Worm (Caenorhabditis elegans): ENCODE results near the gene T14B4.3.
A peak's percentile ranks its signal among the peaks of the same experiment; 100 is the strongest.

T14B4.3 gene

DNA sequence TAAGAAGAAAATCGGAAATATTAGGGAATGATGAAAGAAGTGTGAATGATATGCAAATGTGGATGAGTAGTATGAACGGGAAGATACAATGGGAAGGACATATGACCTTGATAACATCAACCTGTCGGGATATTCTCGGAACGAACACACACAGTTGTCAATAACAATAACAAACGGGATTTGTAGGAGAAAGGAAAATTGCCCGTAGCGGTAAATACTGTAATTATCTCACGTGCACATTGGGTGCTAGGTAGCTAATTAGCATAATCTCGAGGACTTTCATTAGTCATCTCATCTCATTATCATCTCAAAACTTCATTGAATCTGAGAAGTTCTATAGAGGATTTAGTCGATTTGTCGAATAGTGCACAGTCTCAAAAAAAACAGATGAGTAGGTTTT lies 21.7 kb upstream of the T14B4.3 start:
- TF ChIP-seq F10E7.11 (tag; optimal IDR thresholded peaks at IDR 0.05) (no peak), lag-1 (GFP tag; IDR thresholded peaks at IDR 0.05) (no peak), ztf-3 (GFP tag; optimal IDR thresholded peaks at IDR 0.05) (no peak), ztf-25 (GFP tag; IDR thresholded peaks at IDR 0.05) (no peak), mel-28 (tag; optimal IDR thresholded peaks at IDR 0.05; ENCODE audit: borderline replicate concordance) (no peak), rpc-1 (optimal IDR thresholded peaks at IDR 0.05) (no peak), rpc-1 (tag; optimal IDR thresholded peaks at IDR 0.05) (no peak), tbp1 (GFP tag; optimal IDR thresholded peaks at IDR 0.05) (no peak), rec-8 (tag; optimal IDR thresholded peaks at IDR 0.05) (no peak), cebp-2 (GFP tag; IDR thresholded peaks at IDR 0.05) (no peak), repo-1 (tag; optimal IDR thresholded peaks at IDR 0.05) (no peak), let-526 (GFP tag; IDR thresholded peaks at IDR 0.05) (no peak), hrde-1 (tag; optimal IDR thresholded peaks at IDR 0.05; ENCODE audit: borderline replicate concordance) (no peak), dox-1 (GFP tag; IDR thresholded peaks at IDR 0.05) (no peak), Y67H2A.10 (GFP tag; conservative IDR thresholded peaks at IDR 0.05) (no peak)

DNA sequence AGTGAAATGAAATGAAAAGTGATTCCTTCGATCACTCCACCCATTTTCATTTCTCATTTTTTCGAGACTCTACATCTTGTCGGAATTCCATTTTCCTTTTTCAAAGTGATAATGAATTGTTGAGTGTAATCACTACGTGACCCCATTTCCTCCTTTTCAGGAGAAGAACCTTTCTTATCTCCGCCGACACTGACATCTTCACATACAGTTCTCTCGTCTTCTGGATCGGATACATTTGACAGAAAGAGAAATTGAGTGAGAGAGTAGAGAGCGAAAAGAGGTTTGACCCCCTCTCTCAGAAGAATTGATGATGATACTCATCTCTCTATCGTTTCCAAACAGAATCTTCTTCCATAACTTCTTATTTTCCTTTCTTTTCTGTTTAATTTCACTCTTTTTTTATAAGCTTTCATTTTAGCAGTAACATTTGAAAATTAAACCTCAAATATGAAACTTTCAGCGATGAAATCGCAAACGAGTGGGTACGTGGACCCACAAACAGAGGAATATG lies 20.9 kb upstream of the T14B4.3 start, which contains the start of gene dpy-2:
TSS of gene dpy-2 (plus strand) at position 461 of the 511 bp plus-strand sequence.
- no peak for TF ChIP-seq Y95B8A.8 (GFP tag; IDR thresholded peaks at IDR 0.05)
- TF ChIP-seq zim-3 (tag; optimal IDR thresholded peaks at IDR 0.05) = no peak
- no peak for TF ChIP-seq K11D2.4 (GFP tag; IDR thresholded peaks at IDR 0.05)
- TF ChIP-seq tlf-1 (GFP tag; optimal IDR thresholded peaks at IDR 0.05) = no peak
- TF ChIP-seq F49E8.2 (tag; optimal IDR thresholded peaks at IDR 0.05; ENCODE audit: insufficient read depth) = no peak
- no peak for TF ChIP-seq lsy-27 (tag; optimal IDR thresholded peaks at IDR 0.05; ENCODE audit: borderline replicate concordance, insufficient read depth)
- no peak for TF ChIP-seq pha-4 (tag; optimal IDR thresholded peaks at IDR 0.05)
- no peak for TF ChIP-seq F55B11.4 (tag; optimal IDR thresholded peaks at IDR 0.05; ENCODE audit: borderline replicate concordance, insufficient read depth)
- no peak for TF ChIP-seq mxl-1 (tag; optimal IDR thresholded peaks at IDR 0.05)
- TF ChIP-seq hlh-12 (tag; optimal IDR thresholded peaks at IDR 0.05) = no peak

DNA sequence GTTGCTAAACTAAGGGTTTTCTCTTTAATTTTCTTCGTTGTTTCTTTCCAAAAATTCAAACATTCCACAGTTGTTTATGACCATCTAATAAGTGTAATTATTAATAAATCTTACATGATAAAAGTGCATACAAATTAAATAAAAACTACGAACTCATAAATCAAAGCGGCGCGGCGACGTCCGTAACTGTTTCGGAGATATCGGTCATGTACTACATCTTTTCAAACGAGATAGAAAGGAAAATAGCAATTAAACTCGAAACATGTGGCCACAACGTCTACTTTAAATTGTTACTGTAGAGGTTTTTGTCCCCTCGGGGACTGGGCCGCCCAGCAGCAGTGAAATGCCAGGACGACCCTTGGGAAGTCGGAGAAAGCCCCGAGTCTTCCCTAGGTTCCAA lies 18.9 kb upstream of the T14B4.3 start:
- TF ChIP-seq ceh-100 (GFP tag; IDR thresholded peaks at IDR 0.05) (no peak), zfh-2 (GFP tag; conservative IDR thresholded peaks at IDR 0.05) (no peak), rec-8 (tag; optimal IDR thresholded peaks at IDR 0.05) (no peak), aptf-2 (GFP tag; conservative IDR thresholded peaks at IDR 0.05) (no peak), nfya-2 (GFP tag; IDR thresholded peaks at IDR 0.05) (no peak), Y67H2A.10 (GFP tag; conservative IDR thresholded peaks at IDR 0.05) (no peak), B0261.1 (tag; optimal IDR thresholded peaks at IDR 0.05) (no peak), F49E8.2 (tag; optimal IDR thresholded peaks at IDR 0.05; ENCODE audit: insufficient read depth) (no peak), egl-18 (GFP tag; IDR thresholded peaks at IDR 0.05) (no peak), bed-1 (GFP tag; IDR thresholded peaks at IDR 0.05) (no peak)

DNA sequence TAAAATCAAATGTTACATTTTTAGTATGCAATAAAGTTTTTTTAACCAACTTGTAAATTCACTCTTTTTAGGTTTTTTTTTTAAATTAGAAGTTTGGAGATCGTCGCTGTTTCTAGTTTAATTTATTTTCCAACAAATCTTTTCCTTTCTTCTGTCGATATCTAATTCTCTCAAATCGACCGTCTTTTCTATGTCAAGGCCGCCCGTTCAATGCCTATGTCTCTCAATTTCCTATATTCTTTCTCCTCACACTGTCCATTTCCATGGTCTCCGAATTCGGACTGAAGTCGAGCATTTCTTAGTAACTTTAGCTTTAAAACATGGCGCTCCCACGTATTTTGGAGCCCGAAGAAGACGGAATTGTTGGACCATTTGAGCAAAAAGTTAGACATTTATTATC lies 18.1 kb upstream of the T14B4.3 start, which contains the start of the genes T14B4.5 and T14B4.20:
TSS of gene T14B4.5 (plus strand) at position 226 of the 400 bp plus-strand sequence.
TSS of gene T14B4.20 (plus strand) at position 264 of the 400 bp plus-strand sequence.
- TF ChIP-seq somi-1 (GFP tag; optimal IDR thresholded peaks at IDR 0.05) (no peak), nfya-1 (tag; optimal IDR thresholded peaks at IDR 0.05; ENCODE audit: borderline replicate concordance, insufficient read depth) (no peak), pha-4 (tag; optimal IDR thresholded peaks at IDR 0.05) (no peak), snpc-1.3 (tag; optimal IDR thresholded peaks at IDR 0.05; ENCODE audit: insufficient read depth) (no peak), Y79H2A.3 (GFP tag; conservative IDR thresholded peaks at IDR 0.05) (no peak), snpc-1.1 (tag; optimal IDR thresholded peaks at IDR 0.05; ENCODE audit: insufficient read depth) (no peak), nhr-90 (tag; optimal IDR thresholded peaks at IDR 0.05) (no peak), hmg-1.2 (GFP tag; IDR thresholded peaks at IDR 0.05) (peak; percentile 51; the same call in 1 of the 2 replicates)

Measured in whole organism, young adult.